Worm (Caenorhabditis elegans): Measurements from ENCODE around the gene mboa-2.

- TF ChIP-seq ama-1 (optimal IDR thresholded peaks at IDR 0.05) = no peak
- no peak for TF ChIP-seq sea-1 (GFP tag; conservative IDR thresholded peaks at IDR 0.05)
- TF ChIP-seq flt-1 (GFP tag; IDR thresholded peaks at IDR 0.05) = no peak
- no peak for TF ChIP-seq scrt-1 (GFP tag; IDR thresholded peaks at IDR 0.05)
- no peak for TF ChIP-seq hnd-1 (tag; optimal IDR thresholded peaks at IDR 0.05)
- TF ChIP-seq ceh-13 (GFP tag; optimal IDR thresholded peaks at IDR 0.05) = no peak
- TF ChIP-seq B0310.2 (tag; optimal IDR thresholded peaks at IDR 0.05) = no peak
- no peak for TF ChIP-seq tra-4 (tag; optimal IDR thresholded peaks at IDR 0.05)
- TF ChIP-seq hmg-4 (GFP tag; optimal IDR thresholded peaks at IDR 0.05) = no peak
- TF ChIP-seq pes-1 (GFP tag; IDR thresholded peaks at IDR 0.05) = no peak
- TF ChIP-seq tbx-37 (GFP tag; conservative IDR thresholded peaks at IDR 0.05) = no peak
- TF ChIP-seq ceh-36 (tag; optimal IDR thresholded peaks at IDR 0.05) = no peak
- no peak for TF ChIP-seq hmbx-1 (tag; optimal IDR thresholded peaks at IDR 0.05)
Observed at ce11 chrV:11164475-11164874, 42.2 kb upstream of the mboa-2 start, which contains the start of gene srg-40.
